Worm (Caenorhabditis elegans) whole organism, L3 larva: Measurements from ENCODE around the gene F35H8.4.

Experiments
- aly-2 ChIP-seq: fragments of 150-350 bp; optimal IDR thresholded peaks from 2 replicates; lab custom pipeline; 2014; ENCODE audit warnings: missing biosample characterization, missing genetic modification characterization
- elt-2 ChIP-seq: sonication (generic microtip); optimal IDR thresholded peaks from 2 replicates; lab custom pipeline; 2016; ENCODE audit warnings: missing genetic modification reagents, mild to moderate bottlenecking, missing genetic modification characterization, missing compliant biosample characterization
- fkh-10 ChIP-seq: sonication (generic microtip); optimal IDR thresholded peaks from 2 replicates; lab custom pipeline; 2017; ENCODE audit warnings: missing biosample characterization, missing genetic modification reagents, missing genetic modification characterization
- fos-1 ChIP-seq: fragments of 150-350 bp; optimal IDR thresholded peaks from 2 replicates; lab custom pipeline; 2014; ENCODE audit warnings: missing biosample characterization, missing genetic modification characterization
- lin-15B ChIP-seq: fragments of 150-350 bp; optimal IDR thresholded peaks from 2 replicates; lab custom pipeline; 2014; ENCODE audit warnings: missing biosample characterization, missing genetic modification characterization
- mdl-1 ChIP-seq: fragments of 150-350 bp; optimal IDR thresholded peaks from 2 replicates; lab custom pipeline; 2014; ENCODE audit warnings: missing biosample characterization, missing genetic modification characterization
- nhr-25 ChIP-seq: sonication (generic microtip); optimal IDR thresholded peaks from 2 replicates; lab custom pipeline; 2017; ENCODE audit warnings: missing biosample characterization, missing genetic modification characterization
- nhr-76 ChIP-seq: fragments of 150-350 bp; sonication (generic microtip); optimal IDR thresholded peaks from 5 replicates; lab custom pipeline; 2014; ENCODE audit warnings: missing biosample characterization, missing genetic modification characterization
- pqm-1 ChIP-seq: fragments of 150-350 bp; optimal IDR thresholded peaks from 2 replicates; lab custom pipeline; 2017; ENCODE audit warnings: missing biosample characterization, missing genetic modification characterization, inconsistent platforms
- unc-62 ChIP-seq: fragments of 150-350 bp; sonication (generic microtip); optimal IDR thresholded peaks from 4 replicates; lab custom pipeline; 2014; ENCODE audit warnings: missing biosample characterization, missing genetic modification reagents, missing genetic modification characterization

ce11 chrII:9550718-9551117 is 9.1 kb downstream of the F35H8.4 start, which contains the start of gene sra-6:
- TF ChIP-seq nhr-25 (tag; lab: Kevin White, UChicago) (no peak), lin-15B (tag; lab: Kevin White, UChicago) (no peak), nhr-76 (no peak), fkh-10 (GFP tag; lab: Kevin White, UChicago) (no peak), pqm-1 (tag; lab: Kevin White, UChicago) (no peak), elt-2 (tag; lab: Kevin White, UChicago) (no peak), mdl-1 (no peak), aly-2 (tag; lab: Kevin White, UChicago) (no peak), unc-62 (no peak), fos-1 (no peak)
